Fruit fly (Drosophila melanogaster) whole organism, embryonic: ENCODE results near the gene xmas.

ENCODE experiments used
- Asciz ChIP-seq: fragments of 200-800 bp; sonication (Bioruptor generic); optimal IDR thresholded peaks from 2 replicates; lab custom pipeline; 2017; ENCODE audit warnings: missing biosample characterization, mild to moderate bottlenecking, missing genetic modification characterization, missing genetic modification reagents
- Bdp1 ChIP-seq: fragments of 200-800 bp; sonication (Bioruptor generic); optimal IDR thresholded peaks from 3 replicates; lab custom pipeline; 2016; ENCODE audit warnings: missing biosample characterization, missing genetic modification characterization
- CG11093 ChIP-seq: fragments of 200-800 bp; sonication (Bioruptor generic); IDR thresholded peaks from 3 replicates; pipeline ENCODE4 v1.3.6; 2022; ENCODE audit warnings: missing biosample characterization, missing genetic modification characterization
- CG12104 ChIP-seq: fragments of 200-800 bp; sonication (Bioruptor generic); optimal IDR thresholded peaks from 3 replicates; lab custom pipeline; 2016; ENCODE audit warnings: missing biosample characterization, missing genetic modification characterization
- CG12219 ChIP-seq: fragments of 200-800 bp; sonication (Bioruptor generic); optimal IDR thresholded peaks from 3 replicates; lab custom pipeline; 2018; ENCODE audit warnings: missing biosample characterization, mild to moderate bottlenecking, missing genetic modification characterization
- CG13624 ChIP-seq: fragments of 200-800 bp; sonication (Bioruptor generic); optimal IDR thresholded peaks from 2 replicates; lab custom pipeline; 2016; ENCODE audit warnings: missing biosample characterization, missing genetic modification characterization
- CG14710 ChIP-seq: fragments of 200-800 bp; sonication (Bioruptor generic); optimal IDR thresholded peaks from 3 replicates; lab custom pipeline; 2019; ENCODE audit warnings: missing biosample characterization, mild to moderate bottlenecking, missing genetic modification characterization, moderate library complexity
- CG14965 ChIP-seq: fragments of 200-800 bp; sonication (Bioruptor generic); optimal IDR thresholded peaks from 2 replicates; lab custom pipeline; 2016; ENCODE audit warnings: missing biosample characterization, missing genetic modification characterization, borderline replicate concordance
- CG18011 ChIP-seq: fragments of 200-800 bp; sonication (Bioruptor generic); optimal IDR thresholded peaks from 2 replicates; lab custom pipeline; 2017; ENCODE audit warnings: missing biosample characterization, missing genetic modification characterization, mild to moderate bottlenecking, moderate library complexity, missing genotype
- CG1832 ChIP-seq: fragments of 200-800 bp; sonication (Bioruptor generic); optimal IDR thresholded peaks from 2 replicates; lab custom pipeline; 2017; ENCODE audit warnings: missing biosample characterization, mild to moderate bottlenecking, missing genetic modification characterization, inconsistent platforms
- CG2116 ChIP-seq: fragments of 200-800 bp; sonication (Bioruptor generic); optimal IDR thresholded peaks from 3 replicates; lab custom pipeline; 2018; ENCODE audit warnings: missing biosample characterization, mild to moderate bottlenecking, missing genetic modification characterization
- CG2202 ChIP-seq: fragments of 200-800 bp; sonication (Bioruptor generic); optimal IDR thresholded peaks from 2 replicates; lab custom pipeline; 2018; ENCODE audit warnings: missing biosample characterization, mild to moderate bottlenecking, missing genetic modification characterization
- CG32767 ChIP-seq: fragments of 200-800 bp; sonication (Bioruptor generic); IDR thresholded peaks from 2 replicates; pipeline ENCODE4 v1.3.6; 2022; ENCODE audit warnings: missing biosample characterization, missing genetic modification characterization
- CG32772 ChIP-seq: fragments of 200-800 bp; sonication (Bioruptor generic); IDR thresholded peaks from 2 replicates; pipeline ENCODE4 v1.3.6; 2022; ENCODE audit warnings: missing biosample characterization, missing genetic modification characterization
- CG33213 ChIP-seq: fragments of 200-800 bp; sonication (Bioruptor generic); optimal IDR thresholded peaks from 3 replicates; lab custom pipeline; 2016; ENCODE audit warnings: missing biosample characterization, missing genetic modification characterization
- CG34224 ChIP-seq: fragments of 200-800 bp; sonication (Bioruptor generic); IDR thresholded peaks from 3 replicates; pipeline ENCODE4 v1.3.6; 2022; ENCODE audit warnings: missing biosample characterization, missing genetic modification characterization; ENCODE audit not compliant: partially characterized antibody
- CG43689 ChIP-seq: fragments of 200-800 bp; sonication (Bioruptor generic); IDR thresholded peaks from 2 replicates; pipeline ENCODE4 v1.3.6; 2022; ENCODE audit warnings: missing biosample characterization, missing genetic modification characterization
- CG6689 ChIP-seq: fragments of 200-800 bp; sonication (Bioruptor generic); IDR thresholded peaks from 2 replicates; pipeline ENCODE4 v1.3.6; 2022; ENCODE audit warnings: missing biosample characterization, missing genetic modification characterization
- CkIIα-i1 ChIP-seq: fragments of 200-800 bp; sonication (Bioruptor generic); IDR thresholded peaks from 2 replicates; pipeline ENCODE4 v1.3.6; 2022; ENCODE audit warnings: missing biosample characterization, missing genetic modification characterization
- Dek ChIP-seq: fragments of 200-800 bp; sonication (Bioruptor generic); optimal IDR thresholded peaks from 3 replicates; lab custom pipeline; 2019; ENCODE audit warnings: missing biosample characterization, mild to moderate bottlenecking, missing genetic modification characterization, moderate library complexity
- Dp ChIP-seq: fragments of 200-800 bp; sonication (Bioruptor generic); optimal IDR thresholded peaks from 2 replicates; lab custom pipeline; 2018; ENCODE audit warnings: missing biosample characterization, mild to moderate bottlenecking, missing genetic modification characterization, moderate library complexity
- Eip74EF ChIP-seq, 2 experiments: fragments of 200-800 bp in 1 of 2; fragments of >200 bp in 1 of 2; sonication (Bioruptor generic) in 1 of 2; optimal IDR thresholded peaks; 2 replicates each; lab custom pipeline; 2017 to 2019; ENCODE audit warnings: missing biosample characterization in 2 of 2, missing genetic modification characterization in 2 of 2, mild to moderate bottlenecking in 1 of 2, moderate library complexity in 1 of 2
- Jarid2 ChIP-seq: fragments of 200-800 bp; sonication (Bioruptor generic); optimal IDR thresholded peaks from 3 replicates; lab custom pipeline; 2017; ENCODE audit warnings: mild to moderate bottlenecking, missing biosample characterization, missing genetic modification reagents, missing genetic modification characterization
- Lhr ChIP-seq: fragments of 200-800 bp; sonication (Bioruptor generic); optimal IDR thresholded peaks from 3 replicates; lab custom pipeline; 2017; ENCODE audit warnings: mild to moderate bottlenecking, missing biosample characterization, missing genetic modification reagents, missing genetic modification characterization
- Mad ChIP-seq: fragments of 200-800 bp; sonication (Bioruptor generic); optimal IDR thresholded peaks from 2 replicates; lab custom pipeline; 2016; ENCODE audit warnings: missing biosample characterization, missing genetic modification characterization
- Meics ChIP-seq: fragments of 200-800 bp; sonication (Bioruptor generic); optimal IDR thresholded peaks from 2 replicates; lab custom pipeline; 2017; ENCODE audit warnings: missing biosample characterization, mild to moderate bottlenecking, missing genetic modification characterization
- Oli ChIP-seq: fragments of 200-800 bp; sonication (Bioruptor generic); optimal IDR thresholded peaks from 2 replicates; lab custom pipeline; 2018; ENCODE audit warnings: missing biosample characterization, mild to moderate bottlenecking, missing genetic modification characterization, moderate library complexity
- ac ChIP-seq: fragments of 200-800 bp; sonication (Bioruptor generic); optimal IDR thresholded peaks from 3 replicates; lab custom pipeline; 2017; ENCODE audit warnings: missing biosample characterization, mild to moderate bottlenecking, missing genetic modification characterization
- ase ChIP-seq: fragments of 200-800 bp; sonication (Bioruptor generic); IDR thresholded peaks from 3 replicates; pipeline ENCODE4 v1.3.6; 2022; ENCODE audit warnings: missing biosample characterization, missing genetic modification characterization
- bigmax ChIP-seq: fragments of 200-800 bp; sonication (Bioruptor generic); optimal IDR thresholded peaks from 2 replicates; lab custom pipeline; 2018; ENCODE audit warnings: missing biosample characterization, mild to moderate bottlenecking, missing genetic modification characterization
- cato ChIP-seq: fragments of 200-800 bp; sonication (Bioruptor generic); optimal IDR thresholded peaks from 2 replicates; lab custom pipeline; 2016; ENCODE audit warnings: missing biosample characterization, missing genetic modification characterization, borderline replicate concordance
- cwo ChIP-seq: fragments of 200-800 bp; sonication (Bioruptor generic); optimal IDR thresholded peaks from 3 replicates; lab custom pipeline; 2017; ENCODE audit warnings: missing biosample characterization, missing genetic modification characterization, mild to moderate bottlenecking, moderate library complexity, missing genetic modification reagents
- fd3F ChIP-seq: fragments of 200-800 bp; sonication (Bioruptor generic); optimal IDR thresholded peaks from 2 replicates; lab custom pipeline; 2018; ENCODE audit warnings: missing biosample characterization, mild to moderate bottlenecking, missing genetic modification characterization, moderate library complexity
- gsb ChIP-seq: fragments of 200-800 bp; sonication (Bioruptor generic); IDR thresholded peaks from 2 replicates; pipeline ENCODE4 v1.3.6; 2022; ENCODE audit warnings: missing biosample characterization, missing genetic modification characterization
- gt ChIP-seq: fragments of 200-800 bp; sonication (Bioruptor generic); IDR thresholded peaks from 2 replicates; pipeline ENCODE4 v1.3.6; 2022; ENCODE audit warnings: missing biosample characterization, missing genetic modification characterization
- hb ChIP-seq: fragments of 200-800 bp; sonication (Bioruptor generic); IDR thresholded peaks from 3 replicates; pipeline ENCODE4 v1.3.6; 2022; ENCODE audit warnings: missing biosample characterization, missing genetic modification characterization; ENCODE audit not compliant: partially characterized antibody
- kay ChIP-seq: fragments of 200-800 bp; sonication (Bioruptor generic); optimal IDR thresholded peaks from 2 replicates; lab custom pipeline; 2016; ENCODE audit warnings: missing biosample characterization, missing genetic modification characterization
- ken ChIP-seq: fragments of 200-800 bp; sonication (Bioruptor generic); IDR thresholded peaks from 3 replicates; pipeline ENCODE4 v1.3.6; 2022; ENCODE audit warnings: missing biosample characterization, missing genetic modification characterization
- lab ChIP-seq: fragments of 200-800 bp; sonication (Bioruptor generic); optimal IDR thresholded peaks from 3 replicates; lab custom pipeline; 2017; ENCODE audit warnings: missing biosample characterization, missing genetic modification characterization, mild to moderate bottlenecking, moderate library complexity, missing genetic modification reagents
- lola ChIP-seq, 3 experiments: fragments of >200 bp in 2 of 3; fragments of 200-800 bp in 1 of 3; sonication (Bioruptor generic) in 1 of 3; optimal IDR thresholded peaks; 2 replicates each; lab custom pipeline; 2017 to 2019; ENCODE audit warnings: missing biosample characterization in 3 of 3, missing genetic modification characterization in 3 of 3, mild to moderate bottlenecking in 1 of 3, moderate library complexity in 1 of 3
- otp ChIP-seq: fragments of 200-800 bp; sonication (Bioruptor generic); IDR thresholded peaks from 3 replicates; pipeline ENCODE4, ENCODE4 v1.3.6; 2022; ENCODE audit warnings: missing biosample characterization, missing genetic modification characterization
- pan ChIP-seq, 4 experiments: fragments of >200 bp in 3 of 4; fragments of 200-800 bp in 1 of 4; sonication (Bioruptor generic) in 1 of 4; optimal IDR thresholded peaks in 3 of 4; IDR thresholded peaks in 1 of 4; 2 replicates each; pipeline versions ENCODE4 v1.3.6 to Lab custom; 2017 to 2022; ENCODE audit warnings: missing biosample characterization in 2 of 4, missing genetic modification characterization in 2 of 4, mixed read lengths in 1 of 4
- rib ChIP-seq: fragments of 200-800 bp; sonication (Bioruptor generic); IDR thresholded peaks from 2 replicates; pipeline ENCODE4 v1.3.6; 2022; ENCODE audit warnings: missing biosample characterization, missing genetic modification characterization
- slbo ChIP-seq: fragments of 200-800 bp; sonication (Bioruptor generic); IDR thresholded peaks from 2 replicates; pipeline ENCODE4 v1.3.6; 2022; ENCODE audit warnings: missing biosample characterization, missing genetic modification characterization
- slou ChIP-seq: fragments of 200-800 bp; sonication (Bioruptor generic); optimal IDR thresholded peaks from 3 replicates; lab custom pipeline; 2016; ENCODE audit warnings: missing biosample characterization, missing genetic modification characterization
- stwl ChIP-seq: fragments of 200-800 bp; sonication (Bioruptor generic); optimal IDR thresholded peaks from 3 replicates; lab custom pipeline; 2018; ENCODE audit warnings: missing biosample characterization, mild to moderate bottlenecking, missing genetic modification characterization, moderate library complexity
- tna ChIP-seq: fragments of 200-800 bp; sonication (Bioruptor generic); IDR thresholded peaks from 2 replicates; pipeline ENCODE4 v1.3.6; 2022; ENCODE audit warnings: missing biosample characterization, missing genetic modification characterization; ENCODE audit not compliant: partially characterized antibody

Gene xmas

DNA sequence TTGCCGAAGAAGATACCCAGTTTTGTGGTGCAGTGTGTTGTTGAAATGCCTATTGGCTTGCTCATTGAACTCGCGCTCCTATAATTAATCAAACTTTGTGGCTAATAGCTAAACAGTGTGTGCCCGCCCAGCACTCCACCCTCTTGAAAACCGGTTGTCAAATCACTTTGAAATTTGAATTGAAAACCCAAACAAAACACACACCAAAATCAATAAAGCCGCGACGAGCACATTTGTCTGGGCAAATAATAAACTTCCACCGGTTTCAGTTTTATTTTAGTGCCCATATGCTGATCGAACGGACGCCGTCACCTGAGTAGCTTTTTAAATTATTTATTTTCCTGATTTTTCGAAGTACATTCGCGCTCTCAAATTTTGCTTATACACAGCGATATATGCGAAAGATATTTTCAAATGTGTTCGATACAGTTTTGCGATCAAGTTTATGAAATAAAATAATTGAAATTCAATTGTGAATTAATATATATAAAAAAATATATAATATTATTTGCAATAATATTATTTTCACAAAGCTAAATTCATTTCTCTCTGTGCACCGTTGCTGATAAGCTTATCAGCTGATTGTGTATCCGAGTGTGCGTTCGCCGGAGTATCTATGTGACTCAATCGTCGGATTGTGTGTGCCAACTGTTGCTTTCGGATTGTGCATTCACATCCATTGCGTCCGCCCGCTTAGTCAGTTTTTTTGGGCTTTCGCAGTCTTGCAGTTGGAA, 29.2 kb downstream of the xmas start (continued):
- peak; percentile 32 for TF ChIP-seq CG18011 (GFP tag; lab: Kevin White, UChicago)
- peak; percentile 86 for TF ChIP-seq Oli
- TF ChIP-seq bigmax (GFP tag; lab: Kevin White, UChicago), result no peak
- peak; percentile 35 for TF ChIP-seq CG2202 (tag; lab: Kevin White, UChicago)
- peak; percentile 27 for TF ChIP-seq CG12219 (GFP tag; lab: Kevin White, UChicago)
- peak; percentile 75 for TF ChIP-seq CG12104 (GFP tag; lab: Kevin White, UChicago)
- no peak for TF ChIP-seq CG34224
- TF ChIP-seq Lhr, result no peak
- TF ChIP-seq Jarid2, result no peak
- peak; percentile 58; the same call in 1 of the 2 replicates for TF ChIP-seq rib (GFP tag; lab: Robert Waterston, UW)
- TF ChIP-seq otp, result peak; percentile 62; the same call in 2 of the 3 replicates
- peak; percentile 67; the same call in 1 of the 2 replicates for TF ChIP-seq gsb (GFP tag; lab: Robert Waterston, UW)
- peak; percentile 82 for TF ChIP-seq slbo (GFP tag; lab: Robert Waterston, UW)
- TF ChIP-seq ken, result peak; percentile 69; the same call in 1 of the 3 replicates
- TF ChIP-seq fd3F (GFP tag; lab: Kevin White, UChicago), result peak; percentile 69
- TF ChIP-seq CG32767 (GFP tag; lab: Robert Waterston, UW), result peak; percentile 82
- peak; percentile 81 for TF ChIP-seq ase
- no peak for TF ChIP-seq Bdp1 (GFP tag; lab: Kevin White, UChicago)
- TF ChIP-seq CG2116 (GFP tag; lab: Kevin White, UChicago), result peak; percentile 23
- TF ChIP-seq lab, result peak; percentile 91
- no peak for TF ChIP-seq tna
- no peak for TF ChIP-seq CG14965 (GFP tag; lab: Kevin White, UChicago)
- TF ChIP-seq lola (GFP tag; optimal IDR thresholded peaks at IDR 0.05; lab: Kevin White, UChicago), result peak in 1 of 3 experiments; percentile 69
- no peak for TF ChIP-seq stwl (tag; lab: Kevin White, UChicago)
- TF ChIP-seq CG6689 (GFP tag; lab: Robert Waterston, UW), result peak; percentile 77
- peak; percentile 42 for TF ChIP-seq cato (GFP tag; lab: Kevin White, UChicago)
- TF ChIP-seq Mad, result no peak
- TF ChIP-seq ac (GFP tag; lab: Kevin White, UChicago), result no peak
- no peak for TF ChIP-seq CG13624 (GFP tag; lab: Kevin White, UChicago)
- peak; percentile 55 for TF ChIP-seq kay (GFP tag; lab: Kevin White, UChicago)
- TF ChIP-seq pan (optimal IDR thresholded peaks at IDR 0.05; lab: Kevin White, UChicago), result no peak
- peak in 1 of 2 experiments; percentile 85 for TF ChIP-seq pan (GFP tag; optimal IDR thresholded peaks at IDR 0.05 in 1 of 2, IDR thresholded peaks at IDR 0.05 in 1 of 2)
- TF ChIP-seq Meics (GFP tag; lab: Kevin White, UChicago), result peak; percentile 88
- peak; percentile 81 for TF ChIP-seq Asciz (GFP tag; lab: Kevin White, UChicago)
- TF ChIP-seq cwo (GFP tag; lab: Kevin White, UChicago), result peak; percentile 84
- peak; percentile 25; the same call in 1 of the 2 replicates for TF ChIP-seq CG43689
- no peak for TF ChIP-seq CG1832
- TF ChIP-seq Eip74EF (GFP tag; optimal IDR thresholded peaks at IDR 0.05; lab: Kevin White, UChicago), result peak in 1 of 2 experiments; percentile 84
- TF ChIP-seq CG14710, result peak; percentile 70
- peak; percentile 79 for TF ChIP-seq Dek (tag; lab: Kevin White, UChicago)
- no peak for TF ChIP-seq Dp (GFP tag; lab: Kevin White, UChicago)
- TF ChIP-seq CkIIα-i1 (GFP tag; lab: Robert Waterston, UW), result no peak
- TF ChIP-seq CG32772 (GFP tag; lab: Robert Waterston, UW), result peak; percentile 72
- TF ChIP-seq hb (GFP tag; lab: Robert Waterston, UW), result no peak
- TF ChIP-seq CG33213 (GFP tag; lab: Kevin White, UChicago), result peak; percentile 7
- TF ChIP-seq CG11093 (GFP tag; lab: Robert Waterston, UW), result peak; percentile 64; the same call in 2 of the 3 replicates
- peak; percentile 70 for TF ChIP-seq slou (GFP tag; lab: Kevin White, UChicago)
- no peak for TF ChIP-seq gt (GFP tag; lab: Robert Waterston, UW)
